Worm (Caenorhabditis elegans) whole organism, L1 larva: ENCODE measurements around the gene C09E7.11.

Experiments used
- C04F5.9 ChIP-seq: sonication (generic microtip); optimal IDR thresholded peaks from 2 replicates; lab custom pipeline; 2016; ENCODE audit warnings: missing genetic modification characterization, missing compliant biosample characterization
- C16A3.4 ChIP-seq: fragments of 150-350 bp; optimal IDR thresholded peaks from 2 replicates; lab custom pipeline; 2014; ENCODE audit warnings: missing biosample characterization, missing genetic modification characterization
- F16B12.6 ChIP-seq: fragments of 150-350 bp; optimal IDR thresholded peaks from 2 replicates; lab custom pipeline; 2014; ENCODE audit warnings: missing biosample characterization, missing genetic modification characterization
- aha-1 ChIP-seq: fragments of 150-350 bp; optimal IDR thresholded peaks from 2 replicates; lab custom pipeline; 2014; ENCODE audit warnings: missing biosample characterization, missing genetic modification characterization
- alr-1 ChIP-seq: fragments of 200-800 bp; sonication (Bioruptor generic); optimal IDR thresholded peaks from 2 replicates; lab custom pipeline; 2018; ENCODE audit warnings: borderline replicate concordance, mild to moderate bottlenecking, missing genetic modification characterization, missing compliant biosample characterization
- blmp-1 ChIP-seq: fragments of 150-350 bp; optimal IDR thresholded peaks from 2 replicates; lab custom pipeline; 2014; ENCODE audit warnings: missing biosample characterization, missing genetic modification characterization
- ceh-82 ChIP-seq, 3 experiments: fragments of 150-350 bp in 1 of 3; sonication (generic microtip) in 2 of 3; optimal IDR thresholded peaks; 2 replicates each; lab custom pipeline; 2014 to 2017; ENCODE audit warnings: missing biosample characterization in 3 of 3, missing genetic modification characterization in 3 of 3
- ceh-88 ChIP-seq: fragments of 200-800 bp; sonication (Bioruptor generic); IDR thresholded peaks from 2 replicates; pipeline ENCODE4 v1.3.6; 2022; ENCODE audit warnings: missing genetic modification characterization, missing compliant biosample characterization
- dpl-1 ChIP-seq, 3 experiments: fragments of 150-350 bp in 2 of 3; sonication (generic microtip) in 1 of 3; optimal IDR thresholded peaks; 2 replicates each; lab custom pipeline; 2014 to 2017; ENCODE audit warnings: missing biosample characterization in 3 of 3, missing genetic modification characterization in 3 of 3, missing genetic modification reagents in 3 of 3
- dsc-1 ChIP-seq: sonication (generic microtip); optimal IDR thresholded peaks from 2 replicates; lab custom pipeline; 2016; ENCODE audit warnings: mild to moderate bottlenecking, missing genetic modification characterization, missing compliant biosample characterization
- efl-1 ChIP-seq, 4 experiments: fragments of 150-350 bp; optimal IDR thresholded peaks in 3 of 4; peaks in 1 of 4; 1 replicate in 1 of 4; 2 replicates in 3 of 4; lab custom pipeline; 2014; ENCODE audit warnings: missing biosample characterization in 2 of 4, missing genetic modification characterization in 2 of 4, missing genetic modification reagents in 2 of 4
- efl-3 ChIP-seq: fragments of 200-800 bp; sonication (Bioruptor generic); optimal IDR thresholded peaks from 2 replicates; lab custom pipeline; 2018; ENCODE audit warnings: mild to moderate bottlenecking, missing genetic modification characterization, missing compliant biosample characterization
- egl-13 ChIP-seq: sonication (generic microtip); optimal IDR thresholded peaks from 2 replicates; lab custom pipeline; 2016; ENCODE audit warnings: missing genotype, missing genetic modification reagents, missing genetic modification characterization, missing compliant biosample characterization
- elt-2 ChIP-seq: sonication (generic microtip); optimal IDR thresholded peaks from 2 replicates; lab custom pipeline; 2016; ENCODE audit warnings: missing genetic modification characterization, mild to moderate bottlenecking, inconsistent platforms, missing compliant biosample characterization, missing genetic modification reagents
- fkh-8 ChIP-seq: sonication (generic microtip); optimal IDR thresholded peaks from 2 replicates; lab custom pipeline; 2016; ENCODE audit warnings: mild to moderate bottlenecking, missing genetic modification characterization, missing compliant biosample characterization
- fos-1 ChIP-seq: fragments of 150-350 bp; optimal IDR thresholded peaks from 2 replicates; lab custom pipeline; 2014; ENCODE audit warnings: missing biosample characterization, missing genetic modification characterization
- hlh-17 ChIP-seq: fragments of 200-800 bp; sonication (Bioruptor generic); optimal IDR thresholded peaks from 2 replicates; lab custom pipeline; 2018; ENCODE audit warnings: missing genetic modification characterization, mild to moderate bottlenecking, missing compliant biosample characterization, moderate library complexity, borderline replicate concordance
- hlh-4 ChIP-seq: sonication (generic microtip); optimal IDR thresholded peaks from 2 replicates; lab custom pipeline; 2016; ENCODE audit warnings: mild to moderate bottlenecking, missing genetic modification characterization, missing compliant biosample characterization
- hpl-2 ChIP-seq: fragments of 150-350 bp; optimal IDR thresholded peaks from 2 replicates; lab custom pipeline; 2014; ENCODE audit warnings: missing biosample characterization, missing genetic modification reagents, missing genetic modification characterization
- isw-1 ChIP-seq: fragments of 200-800 bp; sonication (Bioruptor generic); IDR thresholded peaks from 2 replicates; pipeline ENCODE4 v1.3.6; 2022; ENCODE audit warnings: missing genetic modification characterization, missing compliant biosample characterization
- lin-13 ChIP-seq: fragments of 150-350 bp; optimal IDR thresholded peaks from 2 replicates; lab custom pipeline; 2014; ENCODE audit warnings: missing biosample characterization, missing genetic modification reagents, missing genetic modification characterization
- lin-15B ChIP-seq: fragments of 150-350 bp; sonication (generic microtip); optimal IDR thresholded peaks from 3 replicates; lab custom pipeline; 2014; ENCODE audit warnings: missing biosample characterization, missing genetic modification characterization
- lin-35 ChIP-seq, 2 experiments: fragments of 150-350 bp; optimal IDR thresholded peaks; 2 replicates each; lab custom pipeline; 2014; ENCODE audit warnings: missing biosample characterization in 2 of 2, missing genetic modification characterization in 2 of 2, missing genetic modification reagents in 2 of 2
- lin-39 ChIP-seq: fragments of 150-350 bp; optimal IDR thresholded peaks from 2 replicates; lab custom pipeline; 2014; ENCODE audit warnings: missing biosample characterization, missing genetic modification reagents, missing genetic modification characterization
- lir-3 ChIP-seq: sonication (generic microtip); optimal IDR thresholded peaks from 2 replicates; lab custom pipeline; 2016; ENCODE audit warnings: mild to moderate bottlenecking, missing genetic modification characterization, moderate library complexity, missing compliant biosample characterization; ENCODE audit not compliant: poor library complexity
- lsy-2 ChIP-seq, 2 experiments: fragments of 150-350 bp; optimal IDR thresholded peaks; 2 replicates each; lab custom pipeline; 2014; ENCODE audit warnings: missing biosample characterization in 2 of 2, missing genetic modification characterization in 2 of 2
- mab-9 ChIP-seq: fragments of 200-800 bp; sonication (Bioruptor generic); IDR thresholded peaks from 2 replicates; pipeline ENCODE4 v1.3.6; 2022; ENCODE audit warnings: missing genetic modification reagents, missing genetic modification characterization, missing compliant biosample characterization
- mdl-1 ChIP-seq, 2 experiments: fragments of 150-350 bp; optimal IDR thresholded peaks; 2 replicates each; lab custom pipeline; 2014 to 2017; ENCODE audit warnings: missing biosample characterization in 2 of 2, missing genetic modification characterization in 2 of 2, inconsistent platforms in 1 of 2
- mep-1 ChIP-seq: fragments of 150-350 bp; optimal IDR thresholded peaks from 2 replicates; lab custom pipeline; 2014; ENCODE audit warnings: missing biosample characterization, missing genetic modification characterization
- nhr-12 ChIP-seq: sonication (generic microtip); optimal IDR thresholded peaks from 2 replicates; lab custom pipeline; 2017; ENCODE audit warnings: missing biosample characterization, missing genetic modification characterization
- nhr-19 ChIP-seq: fragments of 200-800 bp; sonication (Bioruptor generic); conservative IDR thresholded peaks from 2 replicates; pipeline ENCODE4 v1.3.6; 2022; ENCODE audit warnings: missing genetic modification characterization, missing compliant biosample characterization
- nhr-20 ChIP-seq: sonication (generic microtip); optimal IDR thresholded peaks from 2 replicates; lab custom pipeline; 2016; ENCODE audit warnings: mild to moderate bottlenecking, missing genetic modification characterization, missing compliant biosample characterization
- nhr-71 ChIP-seq: sonication (generic microtip); optimal IDR thresholded peaks from 2 replicates; lab custom pipeline; 2016; ENCODE audit warnings: mild to moderate bottlenecking, missing genetic modification characterization, moderate library complexity, missing compliant biosample characterization
- nhr-77 ChIP-seq: fragments of 150-350 bp; optimal IDR thresholded peaks from 2 replicates; lab custom pipeline; 2014; ENCODE audit warnings: missing biosample characterization, missing genetic modification characterization
- nhr-84 ChIP-seq: sonication (generic microtip); optimal IDR thresholded peaks from 2 replicates; lab custom pipeline; 2017; ENCODE audit warnings: missing biosample characterization, missing genetic modification characterization
- nhr-85 ChIP-seq: sonication (generic microtip); peaks from one replicate; lab custom pipeline; 2016; ENCODE audit warnings: missing genetic modification characterization, inconsistent platforms, missing compliant biosample characterization
- nhr-90 ChIP-seq: sonication (generic microtip); optimal IDR thresholded peaks from 2 replicates; lab custom pipeline; 2016; ENCODE audit warnings: mild to moderate bottlenecking, missing genetic modification characterization, missing compliant biosample characterization; ENCODE audit not compliant: poor library complexity
- rnt-1 ChIP-seq: sonication (generic microtip); optimal IDR thresholded peaks from 2 replicates; lab custom pipeline; 2016; ENCODE audit warnings: mild to moderate bottlenecking, missing genetic modification characterization, moderate library complexity, missing compliant biosample characterization
- skn-1 ChIP-seq: fragments of 150-350 bp; optimal IDR thresholded peaks from 2 replicates; lab custom pipeline; 2014; ENCODE audit warnings: missing biosample characterization, missing genetic modification characterization
- snpc-4 ChIP-seq: fragments of 150-350 bp; optimal IDR thresholded peaks from 2 replicates; lab custom pipeline; 2014; ENCODE audit warnings: missing biosample characterization, missing genetic modification characterization
- sox-4 ChIP-seq: sonication (generic microtip); optimal IDR thresholded peaks from 2 replicates; lab custom pipeline; 2016; ENCODE audit warnings: missing genetic modification characterization, missing compliant biosample characterization
- swsn-7 ChIP-seq: sonication (generic microtip); optimal IDR thresholded peaks from 2 replicates; lab custom pipeline; 2016; ENCODE audit warnings: missing genetic modification characterization, missing compliant biosample characterization
- tbx-2 ChIP-seq: sonication (generic microtip); optimal IDR thresholded peaks from 2 replicates; lab custom pipeline; 2016; ENCODE audit warnings: missing genetic modification characterization, missing compliant biosample characterization
- xbp-1 ChIP-seq: sonication (generic microtip); optimal IDR thresholded peaks from 2 replicates; lab custom pipeline; 2016; ENCODE audit warnings: missing genetic modification characterization, missing compliant biosample characterization
- zag-1 ChIP-seq: fragments of 150-350 bp; optimal IDR thresholded peaks from 2 replicates; lab custom pipeline; 2014; ENCODE audit warnings: missing biosample characterization, missing genetic modification characterization

C09E7.11 gene

ce11 chrIII:6531099-6531498, at the start of gene C09E7.11:
Gene C09E7.11, plus strand, starts transcription at chrIII:6531399.
- TF ChIP-seq lin-13 (GFP tag; lab: Kevin White, UChicago) (no peak), hlh-17 (GFP tag; lab: Kevin White, UChicago) (no peak), alr-1 (tag; lab: Kevin White, UChicago) (no peak), nhr-77 (tag; lab: Kevin White, UChicago) (no peak), efl-3 (GFP tag; lab: Kevin White, UChicago) (no peak), nhr-71 (tag; lab: Kevin White, UChicago) (no peak), hlh-4 (tag; lab: Kevin White, UChicago) (no peak), swsn-7 (tag; lab: Kevin White, UChicago) (no peak)

- TF ChIP-seq lin-35 (GFP tag; optimal IDR thresholded peaks at IDR 0.05; lab: Kevin White, UChicago), result no peak
- no peak for TF ChIP-seq tbx-2
- TF ChIP-seq mep-1 (tag; lab: Kevin White, UChicago), result no peak
- no peak for TF ChIP-seq snpc-4 (tag; lab: Kevin White, UChicago)
- TF ChIP-seq mdl-1 (tag; optimal IDR thresholded peaks at IDR 0.05; lab: Kevin White, UChicago), result no peak
- TF ChIP-seq alr-1 (tag; lab: Kevin White, UChicago), result no peak
- no peak for TF ChIP-seq nhr-90 (tag; lab: Kevin White, UChicago)
- no peak for TF ChIP-seq hpl-2 (GFP tag; lab: Kevin White, UChicago)
- no peak for TF ChIP-seq mab-9 (GFP tag; lab: Robert Waterston, UW)
- TF ChIP-seq dpl-1 (GFP tag; optimal IDR thresholded peaks at IDR 0.05; lab: Kevin White, UChicago), result no peak
- no peak for TF ChIP-seq nhr-19
- TF ChIP-seq F16B12.6 (tag; lab: Kevin White, UChicago), result no peak
- no peak for TF ChIP-seq lin-39 (tag; lab: Kevin White, UChicago)
- no peak for TF ChIP-seq nhr-12
Observed at ce11 chrIII:6482918-6483317, 48.3 kb upstream of the C09E7.11 start, which contains the start of gene chtb-2. Gene chtb-2, plus strand, starts transcription at chrIII:6483218.

- no peak for TF ChIP-seq hlh-4 (tag; lab: Kevin White, UChicago)
- TF ChIP-seq ceh-82 (tag; optimal IDR thresholded peaks at IDR 0.05; lab: Kevin White, UChicago), result peak; percentile 5 to 50 (median 33)
- TF ChIP-seq lin-35 (GFP tag; optimal IDR thresholded peaks at IDR 0.05; lab: Kevin White, UChicago), result peak; percentile 54 to 64
- TF ChIP-seq nhr-90 (tag; lab: Kevin White, UChicago), result peak; percentile 24
- TF ChIP-seq nhr-19, result peak; percentile 55
- peak; percentile 16 for TF ChIP-seq snpc-4 (tag; lab: Kevin White, UChicago)
- peak; percentile 28 for TF ChIP-seq fos-1 (tag; lab: Kevin White, UChicago)
- TF ChIP-seq fkh-8 (tag; lab: Kevin White, UChicago), result peak; percentile 7
- TF ChIP-seq nhr-85 (tag; lab: Kevin White, UChicago), result peak; percentile 79
- TF ChIP-seq efl-1 (optimal IDR thresholded peaks at IDR 0.05; lab: Kevin White, UChicago), result peak; percentile 64 to 77
- peak; percentile 72 to 96 for TF ChIP-seq efl-1 (GFP tag; optimal IDR thresholded peaks at IDR 0.05 in 1 of 2; lab: Kevin White, UChicago)
- peak; percentile 36 for TF ChIP-seq mep-1 (tag; lab: Kevin White, UChicago)
- TF ChIP-seq nhr-20, result peak; percentile 62
- TF ChIP-seq dpl-1 (GFP tag; optimal IDR thresholded peaks at IDR 0.05; lab: Kevin White, UChicago), result peak; percentile 66 to 74 (median 72)
- TF ChIP-seq skn-1 (tag; lab: Kevin White, UChicago), result peak; percentile 98
- no peak for TF ChIP-seq C04F5.9 (tag; lab: Kevin White, UChicago)
- TF ChIP-seq lin-15B, result peak; percentile 13
- peak; percentile 65 for TF ChIP-seq nhr-71 (tag; lab: Kevin White, UChicago)
- TF ChIP-seq sox-4 (tag; lab: Kevin White, UChicago), result no peak
- peak; percentile 52 for TF ChIP-seq rnt-1 (tag; lab: Kevin White, UChicago)
- TF ChIP-seq lin-39 (tag; lab: Kevin White, UChicago), result no peak
- peak; percentile 95 for TF ChIP-seq F16B12.6 (tag; lab: Kevin White, UChicago)
- peak in 1 of 2 experiments; percentile 36 for TF ChIP-seq mdl-1 (tag; optimal IDR thresholded peaks at IDR 0.05; lab: Kevin White, UChicago)
- TF ChIP-seq xbp-1, result peak; percentile 49
- peak; percentile 43 for TF ChIP-seq blmp-1 (tag; lab: Kevin White, UChicago)
- TF ChIP-seq dsc-1 (tag; lab: Kevin White, UChicago), result peak; percentile 39
- no peak for TF ChIP-seq tbx-2
- TF ChIP-seq zag-1 (tag; lab: Kevin White, UChicago), result no peak
- no peak for TF ChIP-seq egl-13
- peak; percentile 16 for TF ChIP-seq lin-13 (GFP tag; lab: Kevin White, UChicago)
- peak; percentile 49 for TF ChIP-seq C16A3.4 (tag; lab: Kevin White, UChicago)
- no peak for TF ChIP-seq ceh-88 (GFP tag; lab: Robert Waterston, UW)
- no peak for TF ChIP-seq lir-3
- peak; percentile 72 to 76 for TF ChIP-seq lsy-2 (tag; optimal IDR thresholded peaks at IDR 0.05; lab: Kevin White, UChicago)
- TF ChIP-seq swsn-7 (tag; lab: Kevin White, UChicago), result peak; percentile 50
- no peak for TF ChIP-seq aha-1 (tag; lab: Kevin White, UChicago)
- TF ChIP-seq isw-1 (GFP tag; lab: Robert Waterston, UW), result peak; percentile 36
- no peak for TF ChIP-seq elt-2 (tag; lab: Kevin White, UChicago)
- TF ChIP-seq nhr-84 (tag; lab: Kevin White, UChicago), result no peak
Observed at ce11 chrIII:6488916-6489315, 42.3 kb upstream of the C09E7.11 start.
